Worm (Caenorhabditis elegans): ENCODE results near the gene rpl-22.

Gene rpl-22

ce11 chrII:5042381-5042930 lies 13.0 kb upstream of the rpl-22 start:
- TF ChIP-seq nhr-23 (tag; optimal IDR thresholded peaks at IDR 0.05) (no peak), dmd-4 (tag; optimal IDR thresholded peaks at IDR 0.05) (no peak), R02D3.7 (tag; optimal IDR thresholded peaks at IDR 0.05) (no peak), nhr-77 (tag; optimal IDR thresholded peaks at IDR 0.05) (no peak), zag-1 (tag; optimal IDR thresholded peaks at IDR 0.05) (peak; percentile 24), alr-1 (tag; optimal IDR thresholded peaks at IDR 0.05) (no peak), lin-11 (tag; optimal IDR thresholded peaks at IDR 0.05) (no peak), sma-3 (GFP tag; optimal IDR thresholded peaks at IDR 0.05) (no peak), crh-2 (tag; optimal IDR thresholded peaks at IDR 0.05) (no peak), lin-13 (GFP tag; optimal IDR thresholded peaks at IDR 0.05) (no peak), nhr-129 (tag; optimal IDR thresholded peaks at IDR 0.05) (peak; percentile 15), blmp-1 (tag; optimal IDR thresholded peaks at IDR 0.05; ENCODE audit: insufficient read depth) (no peak), fos-1 (tag; optimal IDR thresholded peaks at IDR 0.05) (no peak), lsy-2 (tag; optimal IDR thresholded peaks at IDR 0.05) (peak in 1 of 2 experiments; percentile 35), nhr-10 (tag; optimal IDR thresholded peaks at IDR 0.05) (no peak), nhr-12 (tag; optimal IDR thresholded peaks at IDR 0.05) (no peak), egl-27 (tag; optimal IDR thresholded peaks at IDR 0.05) (no peak), ceh-82 (tag; optimal IDR thresholded peaks at IDR 0.05) (no peak), nhr-21 (tag; optimal IDR thresholded peaks at IDR 0.05) (no peak), nhr-6 (tag; optimal IDR thresholded peaks at IDR 0.05) (peak; percentile 11), mbf-1 (tag; optimal IDR thresholded peaks at IDR 0.05) (no peak), unc-55 (GFP tag; optimal IDR thresholded peaks at IDR 0.05) (peak; percentile 53), unc-62 (GFP tag; optimal IDR thresholded peaks at IDR 0.05) (no peak), C34F6.9 (tag; optimal IDR thresholded peaks at IDR 0.05) (peak; percentile 13), F13H6.1 (tag; optimal IDR thresholded peaks at IDR 0.05) (peak; percentile 37)

ce11 chrII:5046209-5047200 lies 8.9 kb upstream of the rpl-22 start:
- TF ChIP-seq nhr-11 (tag; optimal IDR thresholded peaks at IDR 0.05) (no peak), egl-27 (tag; optimal IDR thresholded peaks at IDR 0.05) (no peak), nhr-25 (tag; optimal IDR thresholded peaks at IDR 0.05) (no peak), snpc-4 (tag; optimal IDR thresholded peaks at IDR 0.05) (no peak), lin-13 (GFP tag; optimal IDR thresholded peaks at IDR 0.05) (no peak), zag-1 (tag; optimal IDR thresholded peaks at IDR 0.05) (no peak), Y55F3AM.14 (GFP tag; optimal IDR thresholded peaks at IDR 0.05) (no peak), sma-3 (GFP tag; optimal IDR thresholded peaks at IDR 0.05) (no peak), nhr-6 (tag; optimal IDR thresholded peaks at IDR 0.05) (no peak), nhr-10 (tag; optimal IDR thresholded peaks at IDR 0.05) (no peak), F13H6.1 (tag; optimal IDR thresholded peaks at IDR 0.05) (no peak), lsy-2 (tag; optimal IDR thresholded peaks at IDR 0.05) (peak in 1 of 2 experiments; percentile 2), elt-1 (tag; optimal IDR thresholded peaks at IDR 0.05) (no peak), ama-1 (optimal IDR thresholded peaks at IDR 0.05) (no peak), lin-39 (tag; optimal IDR thresholded peaks at IDR 0.05) (no peak), sem-4 (tag; optimal IDR thresholded peaks at IDR 0.05) (peak; percentile 6), nhr-12 (tag; optimal IDR thresholded peaks at IDR 0.05) (no peak), mdl-1 (tag; optimal IDR thresholded peaks at IDR 0.05) (no peak), C34F6.9 (tag; optimal IDR thresholded peaks at IDR 0.05) (peak; percentile 7), skn-1 (tag; optimal IDR thresholded peaks at IDR 0.05) (no peak), unc-55 (GFP tag; optimal IDR thresholded peaks at IDR 0.05) (peak; percentile 46), unc-62 (GFP tag; optimal IDR thresholded peaks at IDR 0.05) (no peak), gmeb-1 (tag; optimal IDR thresholded peaks at IDR 0.05) (no peak), fos-1 (tag; optimal IDR thresholded peaks at IDR 0.05) (no peak), mab-5 (tag; optimal IDR thresholded peaks at IDR 0.05) (no peak), nhr-129 (tag; optimal IDR thresholded peaks at IDR 0.05) (peak; percentile 10), R02D3.7 (tag; optimal IDR thresholded peaks at IDR 0.05) (no peak), peb-1 (tag; optimal IDR thresholded peaks at IDR 0.05) (no peak), ceh-16 (tag; optimal IDR thresholded peaks at IDR 0.05) (no peak), nhr-237 (tag; optimal IDR thresholded peaks at IDR 0.05) (no peak), blmp-1 (tag; optimal IDR thresholded peaks at IDR 0.05; ENCODE audit: insufficient read depth) (no peak)

Measured in whole organism, L2 larva.